Fruit fly (Drosophila melanogaster) whole organism, adult: ENCODE results near the gene isoQC.

Source experiments
- CG12768 ChIP-seq: fragments of 200-800 bp; sonication (Bioruptor generic); optimal IDR thresholded peaks from 2 replicates; lab custom pipeline; 2017; ENCODE audit warnings: missing biosample characterization, missing genetic modification characterization, mild to moderate bottlenecking, moderate library complexity, missing genetic modification reagents
- CG7045 ChIP-seq: fragments of 200-800 bp; sonication (Bioruptor generic); optimal IDR thresholded peaks from 2 replicates; lab custom pipeline; 2017; ENCODE audit warnings: missing biosample characterization, mild to moderate bottlenecking, missing genetic modification characterization
- Clk ChIP-seq: fragments of 200-800 bp; sonication (Bioruptor generic); optimal IDR thresholded peaks from 2 replicates; lab custom pipeline; 2017; ENCODE audit warnings: missing biosample characterization, missing genetic modification characterization
- Crg-1 ChIP-seq: fragments of 200-800 bp; sonication (Bioruptor generic); optimal IDR thresholded peaks from 2 replicates; lab custom pipeline; 2016; ENCODE audit warnings: missing biosample characterization, missing genetic modification characterization
- Hr96 ChIP-seq: fragments of 200-800 bp; sonication (Bioruptor generic); optimal IDR thresholded peaks from 2 replicates; lab custom pipeline; 2016; ENCODE audit warnings: missing biosample characterization, missing genetic modification characterization
- cic ChIP-seq: fragments of 200-800 bp; sonication (Bioruptor generic); optimal IDR thresholded peaks from 2 replicates; lab custom pipeline; 2017; ENCODE audit warnings: missing biosample characterization, mild to moderate bottlenecking, missing genetic modification characterization, moderate library complexity
- kay ChIP-seq: fragments of 200-800 bp; sonication (Bioruptor generic); peaks from one replicate; lab custom pipeline; 2016; ENCODE audit warnings: missing biosample characterization, missing genetic modification characterization, borderline replicate concordance
- ovo ChIP-seq: fragments of 200-800 bp; sonication (Bioruptor generic); optimal IDR thresholded peaks from 2 replicates; lab custom pipeline; 2016; ENCODE audit warnings: missing biosample characterization, missing genetic modification characterization
- toe ChIP-seq: fragments of 200-800 bp; sonication (Bioruptor generic); optimal IDR thresholded peaks from 2 replicates; lab custom pipeline; 2016; ENCODE audit warnings: missing biosample characterization, missing genetic modification characterization

DNA sequence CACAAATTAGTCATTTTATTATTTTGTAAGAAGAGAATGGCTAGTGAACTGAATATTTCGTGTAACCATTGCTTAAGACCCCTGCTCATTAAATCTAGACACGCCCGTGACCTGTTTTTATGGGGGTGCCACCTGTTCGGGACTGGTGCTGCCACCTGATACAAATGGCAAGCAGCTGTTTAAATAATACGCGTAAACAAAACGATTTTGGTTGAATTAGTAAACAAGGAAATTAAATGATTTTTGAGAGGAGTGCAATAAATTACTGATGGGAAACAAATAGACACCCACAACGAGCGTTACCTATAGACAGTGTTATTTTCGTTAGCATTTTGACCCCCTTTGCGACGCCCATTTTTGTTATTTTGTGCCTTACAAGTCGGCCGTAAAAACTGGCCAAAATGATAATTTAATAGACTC, 533 bp downstream of the isoQC start:
- TF ChIP-seq Crg-1 (GFP tag; lab: Kevin White, UChicago) (peak; percentile 90), Clk (GFP tag; lab: Kevin White, UChicago) (peak; percentile 79), CG7045 (peak; percentile 91), Hr96 (peak; percentile 61), CG12768 (GFP tag; lab: Kevin White, UChicago) (peak; percentile 91), toe (GFP tag; lab: Kevin White, UChicago) (peak; percentile 91), kay (GFP tag; lab: Kevin White, UChicago) (peak; percentile 85), ovo (peak; percentile 68), cic (peak; percentile 80)
